Fruit fly (Drosophila melanogaster): ENCODE measurements around the gene CG3515.
A peak's percentile ranks its signal among the peaks of the same experiment; 100 is the strongest.

CG3515 gene

dm6 chr2L:2552725-2553124 is at the start of gene CG3515:
Gene CG3515 (minus strand): TSS chr2L:2552825.
- TF ChIP-seq Pif1A (GFP tag; optimal IDR thresholded peaks at IDR 0.05) (no peak), CG17806 (tag; optimal IDR thresholded peaks at IDR 0.05) (no peak), rn (GFP tag; IDR thresholded peaks at IDR 0.05) (no peak), fd96Ca (GFP tag; IDR thresholded peaks at IDR 0.05) (no peak), Pif1B (GFP tag; optimal IDR thresholded peaks at IDR 0.05) (no peak), CG8301 (tag; optimal IDR thresholded peaks at IDR 0.05) (no peak), CG14655 (GFP tag; optimal IDR thresholded peaks at IDR 0.05) (no peak), Ets98B (GFP tag; IDR thresholded peaks at IDR 0.05) (no peak), CG10348 (GFP tag; IDR thresholded peaks at IDR 0.05) (no peak), CG9948 (tag; optimal IDR thresholded peaks at IDR 0.05) (no peak), CG13204 (GFP tag; optimal IDR thresholded peaks at IDR 0.05) (no peak)

- TF ChIP-seq CG34367 (tag; optimal IDR thresholded peaks at IDR 0.05) (no peak), rn (GFP tag; IDR thresholded peaks at IDR 0.05) (no peak), CG13204 (GFP tag; optimal IDR thresholded peaks at IDR 0.05) (no peak), fd96Ca (GFP tag; IDR thresholded peaks at IDR 0.05) (no peak), gl (tag; optimal IDR thresholded peaks at IDR 0.05) (no peak), CG8301 (tag; optimal IDR thresholded peaks at IDR 0.05) (no peak), Snoo (tag; optimal IDR thresholded peaks at IDR 0.05) (no peak)
Observed at dm6 chr2L:2591569-2591968, 38.9 kb upstream of the CG3515 start, which contains the start of gene CG15394. Gene CG15394 (plus strand): TSS chr2L:2591869.

dm6 chr2L:2585285-2585684 is 32.7 kb upstream of the CG3515 start, which contains the start of gene Drp1:
Gene Drp1 (minus strand): TSS chr2L:2585430.
- no peak for TF ChIP-seq CG17806 (tag; optimal IDR thresholded peaks at IDR 0.05)
- 0 out of 3 replicates have a peak, but pooled peaks have one; percentile 32 for TF ChIP-seq CG4496 (GFP tag; IDR thresholded peaks at IDR 0.05)

dm6 chr2L:2584461-2585056 is 31.9 kb upstream of the CG3515 start:
- TF ChIP-seq Pif1B (GFP tag; optimal IDR thresholded peaks at IDR 0.05) (no peak), rn (GFP tag; IDR thresholded peaks at IDR 0.05) (no peak), Pif1A (GFP tag; optimal IDR thresholded peaks at IDR 0.05) (no peak), CG17806 (tag; optimal IDR thresholded peaks at IDR 0.05) (peak; percentile 23), CG4496 (GFP tag; IDR thresholded peaks at IDR 0.05) (peak; percentile 46; the same call in 1 of the 3 replicates), CG9948 (tag; optimal IDR thresholded peaks at IDR 0.05) (no peak), Ets98B (GFP tag; IDR thresholded peaks at IDR 0.05) (peak; percentile 40), CG8301 (tag; optimal IDR thresholded peaks at IDR 0.05) (peak; percentile 41), D1 (tag; optimal IDR thresholded peaks at IDR 0.05) (no peak), EcR (GFP tag; optimal IDR thresholded peaks at IDR 0.05) (peak; percentile 72), CG12605 (GFP tag; IDR thresholded peaks at IDR 0.05) (peak; percentile 21; the same call in 1 of the 2 replicates), CG8159 (tag; optimal IDR thresholded peaks at IDR 0.05) (peak; percentile 9), gl (tag; optimal IDR thresholded peaks at IDR 0.05) (peak; percentile 42), Snoo (tag; optimal IDR thresholded peaks at IDR 0.05) (no peak), CG13204 (GFP tag; optimal IDR thresholded peaks at IDR 0.05) (no peak), CG34367 (tag; optimal IDR thresholded peaks at IDR 0.05) (peak; percentile 14), CG15710 (tag; optimal IDR thresholded peaks at IDR 0.05) (peak; percentile 23), CG14655 (GFP tag; optimal IDR thresholded peaks at IDR 0.05) (no peak), CG10348 (GFP tag; IDR thresholded peaks at IDR 0.05) (no peak), CG32121 (GFP tag; IDR thresholded peaks at IDR 0.05) (peak; percentile 17; the same call in 1 of the 2 replicates), fd96Ca (GFP tag; IDR thresholded peaks at IDR 0.05) (peak; percentile 62; the same call in 1 of the 3 replicates)

DNA sequence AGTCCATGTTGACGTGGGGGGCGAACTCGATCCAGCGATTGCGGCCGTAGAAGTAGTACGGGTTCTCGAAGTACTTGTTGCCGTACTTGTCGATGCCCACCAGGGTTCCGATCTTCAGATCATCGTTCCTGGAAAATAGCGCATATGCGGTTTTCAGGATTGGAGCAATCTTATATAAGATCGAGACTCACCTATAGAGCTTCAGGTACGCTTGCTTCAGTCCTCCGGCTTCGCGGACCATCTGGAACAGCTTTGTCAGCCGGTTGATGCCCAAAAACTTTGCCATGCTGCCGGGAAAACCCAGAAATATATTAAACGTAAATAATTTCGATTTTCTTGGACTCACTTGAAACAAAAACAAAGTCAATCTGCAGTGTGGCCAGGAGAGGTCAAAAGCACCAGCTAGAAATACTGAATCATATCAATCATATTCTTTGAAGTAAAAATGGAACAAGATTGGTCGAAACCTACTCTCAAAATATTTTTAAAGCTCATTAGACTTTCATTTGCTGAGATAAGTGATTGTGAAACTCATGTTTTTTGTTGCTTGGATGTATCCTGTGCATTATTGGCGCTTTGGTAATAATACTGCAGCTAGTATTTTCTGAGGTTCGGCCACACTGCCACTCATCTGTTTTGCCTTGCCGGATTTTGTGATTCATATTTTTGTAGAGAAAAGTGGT is 27.2 kb upstream of the CG3515 start, which contains the start of the genes ND-B17.2 and Arpc5:
Gene ND-B17.2 (minus strand): TSS at position 504 of the 683 bp plus-strand sequence.
Gene Arpc5 (plus strand): TSS at position 624 of the 683 bp plus-strand sequence.
- TF ChIP-seq Ets98B (GFP tag; IDR thresholded peaks at IDR 0.05) (no peak), CG15710 (tag; optimal IDR thresholded peaks at IDR 0.05) (peak; percentile 1), CG8159 (tag; optimal IDR thresholded peaks at IDR 0.05) (peak; percentile 19), CG12605 (GFP tag; IDR thresholded peaks at IDR 0.05) (no peak), EcR (GFP tag; optimal IDR thresholded peaks at IDR 0.05) (no peak), Pif1A (GFP tag; optimal IDR thresholded peaks at IDR 0.05) (no peak)

- TF ChIP-seq Pif1B (GFP tag; optimal IDR thresholded peaks at IDR 0.05) = no peak
- no peak for TF ChIP-seq CG17806 (tag; optimal IDR thresholded peaks at IDR 0.05)
- no peak for TF ChIP-seq fd96Ca (GFP tag; IDR thresholded peaks at IDR 0.05)
- TF ChIP-seq Snoo (tag; optimal IDR thresholded peaks at IDR 0.05) = no peak
- no peak for TF ChIP-seq CG10348 (GFP tag; IDR thresholded peaks at IDR 0.05)
- no peak for TF ChIP-seq CG34367 (tag; optimal IDR thresholded peaks at IDR 0.05)
- TF ChIP-seq rn (GFP tag; IDR thresholded peaks at IDR 0.05) = no peak
Observed at dm6 chr2L:2577361-2577737, 24.7 kb upstream of the CG3515 start, which contains the start of gene Elba2. Gene Elba2 (plus strand): TSS chr2L:2577687.
